Fruit fly (Drosophila melanogaster) whole organism, prepupa: ENCODE measurements around the gene kat-60L1.

Source experiments
- Blimp-1 ChIP-seq: fragments of 200-800 bp; sonication (Bioruptor generic); optimal IDR thresholded peaks from 3 replicates; lab custom pipeline; 2017; ENCODE audit warnings: missing biosample characterization, missing genetic modification characterization, mild to moderate bottlenecking, moderate library complexity, missing genetic modification reagents
- CG10631 ChIP-seq: fragments of 200-800 bp; sonication (Bioruptor generic); optimal IDR thresholded peaks from 2 replicates; lab custom pipeline; 2016; ENCODE audit warnings: missing biosample characterization, missing genetic modification characterization
- CG10669 ChIP-seq: fragments of 200-800 bp; sonication (Bioruptor generic); optimal IDR thresholded peaks from 3 replicates; lab custom pipeline; 2018; ENCODE audit warnings: missing biosample characterization, mild to moderate bottlenecking, missing genetic modification characterization, moderate library complexity
- CG11294 ChIP-seq: fragments of 200-800 bp; sonication (Bioruptor generic); IDR thresholded peaks from 2 replicates; pipeline ENCODE4 v1.3.6; 2022; ENCODE audit warnings: missing biosample characterization, missing genetic modification characterization
- CG11762 ChIP-seq: fragments of 200-800 bp; sonication (Bioruptor generic); optimal IDR thresholded peaks from 3 replicates; lab custom pipeline; 2016; ENCODE audit warnings: missing biosample characterization, missing genetic modification characterization; ENCODE audit not compliant: insufficient read depth
- CG11902 ChIP-seq: fragments of 200-800 bp; sonication (Bioruptor generic); optimal IDR thresholded peaks from 3 replicates; lab custom pipeline; 2016; ENCODE audit warnings: missing biosample characterization, missing genetic modification characterization
- CG15336 ChIP-seq: fragments of 200-800 bp; sonication (Bioruptor generic); IDR thresholded peaks from 2 replicates; pipeline ENCODE4 v1.3.6; 2022; ENCODE audit warnings: missing biosample characterization, missing genetic modification characterization
- CG16779 ChIP-seq: fragments of 200-800 bp; sonication (Bioruptor generic); optimal IDR thresholded peaks from 3 replicates; lab custom pipeline; 2017; ENCODE audit warnings: missing biosample characterization, mild to moderate bottlenecking, missing genetic modification characterization
- CG3032 ChIP-seq: fragments of 200-800 bp; optimal IDR thresholded peaks from 2 replicates; lab custom pipeline; 2019; ENCODE audit warnings: missing biosample characterization, mild to moderate bottlenecking, missing genetic modification characterization, moderate library complexity
- CG31627 ChIP-seq: fragments of 200-800 bp; sonication (Bioruptor generic); optimal IDR thresholded peaks from 3 replicates; lab custom pipeline; 2016; ENCODE audit warnings: missing biosample characterization, missing genetic modification characterization
- CG3919 ChIP-seq: fragments of 200-800 bp; sonication (Bioruptor generic); optimal IDR thresholded peaks from 3 replicates; lab custom pipeline; 2016; ENCODE audit warnings: missing biosample characterization, missing genetic modification characterization
- CG4318 ChIP-seq: fragments of 200-800 bp; sonication (Bioruptor generic); optimal IDR thresholded peaks from 3 replicates; lab custom pipeline; 2017; ENCODE audit warnings: missing biosample characterization, mild to moderate bottlenecking, missing genetic modification characterization
- CG6163 ChIP-seq: fragments of 200-800 bp; sonication (Bioruptor generic); IDR thresholded peaks from 3 replicates; pipeline ENCODE4 v1.3.6; 2022; ENCODE audit warnings: missing biosample characterization, missing genetic modification characterization
- CG6792 ChIP-seq: fragments of 200-800 bp; sonication (Bioruptor generic); optimal IDR thresholded peaks from 3 replicates; lab custom pipeline; 2016; ENCODE audit warnings: missing biosample characterization, missing genetic modification characterization
- CG6808 ChIP-seq: fragments of 200-800 bp; sonication (Bioruptor generic); optimal IDR thresholded peaks from 3 replicates; lab custom pipeline; 2017; ENCODE audit warnings: missing biosample characterization, missing genetic modification characterization, mild to moderate bottlenecking, moderate library complexity, missing genetic modification reagents
- CG6854 ChIP-seq: fragments of 200-800 bp; sonication (Bioruptor generic); optimal IDR thresholded peaks from 2 replicates; lab custom pipeline; 2017; ENCODE audit warnings: missing biosample characterization, mild to moderate bottlenecking, missing genetic modification characterization
- CG7368 ChIP-seq: fragments of 200-800 bp; sonication (Bioruptor generic); optimal IDR thresholded peaks from 3 replicates; lab custom pipeline; 2016; ENCODE audit warnings: missing biosample characterization, missing genetic modification characterization
- CG8119 ChIP-seq: fragments of 200-800 bp; sonication (Bioruptor generic); IDR thresholded peaks from 3 replicates; pipeline ENCODE4 v1.3.6; 2022; ENCODE audit warnings: missing biosample characterization, missing genetic modification characterization
- CG8632 ChIP-seq: fragments of 200-800 bp; sonication (Bioruptor generic); optimal IDR thresholded peaks from 3 replicates; lab custom pipeline; 2016; ENCODE audit warnings: missing biosample characterization, missing genetic modification characterization
- Eip75B ChIP-seq: fragments of 200-800 bp; sonication (Bioruptor generic); optimal IDR thresholded peaks from 3 replicates; lab custom pipeline; 2016; ENCODE audit warnings: missing biosample characterization, missing genetic modification characterization
- Gug ChIP-seq: fragments of 200-800 bp; sonication (Bioruptor generic); IDR thresholded peaks from 2 replicates; pipeline ENCODE4 v1.3.6; 2022; ENCODE audit warnings: missing biosample characterization, missing genetic modification characterization
- Hr38 ChIP-seq: sonication (Bioruptor generic); optimal IDR thresholded peaks from 2 replicates; lab custom pipeline; 2016; ENCODE audit warnings: missing biosample characterization, missing genetic modification characterization
- Hr39 ChIP-seq: fragments of 200-800 bp; sonication (Bioruptor generic); optimal IDR thresholded peaks from 2 replicates; lab custom pipeline; 2016; ENCODE audit warnings: missing biosample characterization, missing genetic modification characterization
- Hr4 ChIP-seq: fragments of 200-800 bp; sonication (Bioruptor generic); optimal IDR thresholded peaks from 3 replicates; lab custom pipeline; 2016; ENCODE audit warnings: missing biosample characterization, missing genetic modification characterization
- Lpt ChIP-seq: fragments of 200-800 bp; sonication (Bioruptor generic); optimal IDR thresholded peaks from 3 replicates; lab custom pipeline; 2016; ENCODE audit warnings: missing biosample characterization, missing genetic modification characterization
- Met ChIP-seq: fragments of 200-800 bp; sonication (Bioruptor generic); optimal IDR thresholded peaks from 3 replicates; lab custom pipeline; 2016; ENCODE audit warnings: missing biosample characterization, missing genetic modification characterization
- OdsH ChIP-seq: fragments of 200-800 bp; sonication (Bioruptor generic); optimal IDR thresholded peaks from 3 replicates; lab custom pipeline; 2016; ENCODE audit warnings: missing biosample characterization, missing genetic modification characterization
- Smox ChIP-seq: fragments of 200-800 bp; sonication (Bioruptor generic); optimal IDR thresholded peaks from 3 replicates; lab custom pipeline; 2016; ENCODE audit warnings: missing biosample characterization, missing genetic modification characterization
- Sox14 ChIP-seq: fragments of 200-800 bp; sonication (Bioruptor generic); optimal IDR thresholded peaks from 3 replicates; lab custom pipeline; 2016; ENCODE audit warnings: missing biosample characterization, missing genetic modification characterization
- Sox15 ChIP-seq: fragments of 200-800 bp; sonication (Bioruptor generic); optimal IDR thresholded peaks from 3 replicates; lab custom pipeline; 2016; ENCODE audit warnings: missing biosample characterization, missing genetic modification characterization
- achi ChIP-seq: fragments of 200-800 bp; sonication (Bioruptor generic); optimal IDR thresholded peaks from 3 replicates; lab custom pipeline; 2016; ENCODE audit warnings: missing biosample characterization, missing genetic modification characterization
- acj6 ChIP-seq: fragments of 200-800 bp; sonication (Bioruptor generic); optimal IDR thresholded peaks from 3 replicates; lab custom pipeline; 2016; ENCODE audit warnings: missing biosample characterization, missing genetic modification characterization
- cyc ChIP-seq: fragments of 200-800 bp; sonication (Bioruptor generic); optimal IDR thresholded peaks from 3 replicates; lab custom pipeline; 2016; ENCODE audit warnings: missing biosample characterization, missing genetic modification characterization
- dac ChIP-seq: fragments of 200-800 bp; sonication (Bioruptor generic); optimal IDR thresholded peaks from 2 replicates; lab custom pipeline; 2017; ENCODE audit warnings: missing biosample characterization, mild to moderate bottlenecking, missing genetic modification characterization
- dsx ChIP-seq: fragments of 200-800 bp; optimal IDR thresholded peaks from 3 replicates; lab custom pipeline; 2019; ENCODE audit warnings: missing biosample characterization, mild to moderate bottlenecking, missing genetic modification characterization, moderate library complexity; ENCODE audit not compliant: poor library complexity, severe bottlenecking
- esn ChIP-seq: fragments of 200-800 bp; sonication (Bioruptor generic); optimal IDR thresholded peaks from 2 replicates; lab custom pipeline; 2016; ENCODE audit warnings: missing biosample characterization, mild to moderate bottlenecking, missing genetic modification characterization, moderate library complexity
- fd59A ChIP-seq: fragments of 200-800 bp; sonication (Bioruptor generic); optimal IDR thresholded peaks from 2 replicates; lab custom pipeline; 2017; ENCODE audit warnings: missing biosample characterization, mild to moderate bottlenecking, missing genetic modification characterization, missing genetic modification reagents
- lz ChIP-seq: fragments of 200-800 bp; sonication (Bioruptor generic); optimal IDR thresholded peaks from 3 replicates; lab custom pipeline; 2016; ENCODE audit warnings: missing biosample characterization, missing genetic modification characterization
- net ChIP-seq: fragments of 200-800 bp; sonication (Bioruptor generic); optimal IDR thresholded peaks from 3 replicates; lab custom pipeline; 2016; ENCODE audit warnings: missing biosample characterization, missing genetic modification characterization
- salr ChIP-seq, 2 experiments: fragments of 200-800 bp; sonication (Bioruptor generic); optimal IDR thresholded peaks; 3 replicates each; lab custom pipeline; 2016 to 2018; ENCODE audit warnings: missing biosample characterization in 2 of 2, missing genetic modification characterization in 2 of 2, mild to moderate bottlenecking in 1 of 2
- spab ChIP-seq: fragments of 200-800 bp; sonication (Bioruptor generic); optimal IDR thresholded peaks from 2 replicates; lab custom pipeline; 2017; ENCODE audit warnings: missing biosample characterization, mild to moderate bottlenecking, missing genetic modification characterization, missing genetic modification reagents
- ss ChIP-seq, 2 experiments: fragments of 200-800 bp; sonication (Bioruptor generic); optimal IDR thresholded peaks; 2 replicates in 1 of 2; 3 replicates in 1 of 2; lab custom pipeline; 2017 to 2018; ENCODE audit warnings: mild to moderate bottlenecking in 2 of 2, missing biosample characterization in 2 of 2, missing genetic modification characterization in 2 of 2, moderate library complexity in 1 of 2
- svp ChIP-seq: fragments of 200-800 bp; sonication (Bioruptor generic); peaks from one replicate; lab custom pipeline; 2016; ENCODE audit warnings: missing biosample characterization, missing genetic modification characterization
- topi ChIP-seq: fragments of 200-800 bp; sonication (Bioruptor generic); optimal IDR thresholded peaks from 3 replicates; lab custom pipeline; 2016; ENCODE audit warnings: missing biosample characterization, missing genetic modification characterization

Gene kat-60L1

DNA sequence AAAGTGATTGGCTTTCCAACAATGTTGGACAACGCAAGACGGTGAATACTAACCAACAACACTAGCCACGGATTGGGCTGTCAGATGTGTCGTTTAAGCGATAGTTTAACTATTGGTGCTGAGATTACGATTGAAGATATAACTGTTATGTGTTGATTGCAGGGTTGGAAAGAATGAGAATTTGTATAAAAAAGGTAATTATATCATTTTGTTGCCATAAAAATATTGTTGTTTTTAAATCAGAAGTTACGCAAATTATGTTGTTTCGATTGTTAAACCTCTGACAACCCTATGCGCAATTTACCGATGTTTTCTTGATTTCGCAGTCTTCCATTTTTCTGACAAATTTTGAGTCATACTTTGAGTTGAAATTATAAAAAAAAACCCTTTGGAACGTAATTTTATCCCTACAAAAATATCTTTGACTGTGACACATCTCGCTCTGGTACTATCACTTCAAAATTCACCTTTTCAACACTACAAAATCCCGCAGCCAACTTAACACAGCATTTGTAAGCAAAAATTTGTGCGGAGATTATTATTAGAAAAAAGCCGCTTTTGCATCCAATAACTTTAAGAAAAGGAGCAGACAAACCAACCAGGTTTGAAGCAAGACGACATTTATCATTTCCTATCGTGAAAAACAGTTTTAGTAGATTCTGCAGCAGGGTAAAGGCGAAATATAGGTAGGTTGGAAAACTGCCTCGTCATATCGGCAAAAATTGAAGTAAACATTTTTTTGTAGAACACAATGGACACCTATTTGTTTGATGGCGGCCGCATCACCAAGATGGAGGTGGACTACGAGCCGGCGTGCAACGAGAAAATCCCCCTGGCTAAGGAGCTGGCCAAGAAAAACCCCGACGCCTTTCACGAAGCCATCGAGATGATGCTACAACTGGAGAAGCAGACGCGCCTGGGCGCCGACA lies 7.7 kb downstream of the kat-60L1 start, which contains the start of the genes Hat1 and Rpn5 (continued):
- TF ChIP-seq CG3032 (tag; lab: Kevin White, UChicago): peak; percentile 67
- peak; percentile 59 for TF ChIP-seq Gug (GFP tag; lab: Robert Waterston, UW)
- TF ChIP-seq Hr4 (GFP tag; lab: Kevin White, UChicago): peak; percentile 89
- TF ChIP-seq net (GFP tag; lab: Kevin White, UChicago): peak; percentile 67
- TF ChIP-seq salr (GFP tag; optimal IDR thresholded peaks at IDR 0.05; lab: Kevin White, UChicago): peak; percentile 55 to 92
- peak; percentile 92 for TF ChIP-seq Eip75B (GFP tag; lab: Kevin White, UChicago)
- TF ChIP-seq lz (GFP tag; lab: Kevin White, UChicago): peak; percentile 92
- peak; percentile 83 for TF ChIP-seq Sox15 (GFP tag; lab: Kevin White, UChicago)
- TF ChIP-seq Smox (GFP tag; lab: Kevin White, UChicago): peak; percentile 89
- peak; percentile 81 for TF ChIP-seq CG11902 (GFP tag; lab: Kevin White, UChicago)
- TF ChIP-seq Sox14 (GFP tag; lab: Kevin White, UChicago): peak; percentile 91
- peak; percentile 52; the same call in 1 of the 2 replicates for TF ChIP-seq CG11294 (GFP tag; lab: Robert Waterston, UW)
- peak; percentile 87 for TF ChIP-seq Met (GFP tag; lab: Kevin White, UChicago)
- peak; percentile 71 for TF ChIP-seq fd59A
- TF ChIP-seq CG16779 (tag; lab: Kevin White, UChicago): no peak
- peak; percentile 48 for TF ChIP-seq dac (GFP tag; lab: Kevin White, UChicago)
- peak; percentile 74 for TF ChIP-seq CG7368
- peak; percentile 92 for TF ChIP-seq esn (GFP tag; lab: Kevin White, UChicago)
- peak; percentile 91 for TF ChIP-seq topi
- TF ChIP-seq CG3919 (GFP tag; lab: Kevin White, UChicago): peak; percentile 86
- peak; percentile 92 for TF ChIP-seq cyc (GFP tag; lab: Kevin White, UChicago)
- peak; percentile 46 for TF ChIP-seq spab (GFP tag; lab: Kevin White, UChicago)
- peak; percentile 64 for TF ChIP-seq CG4318
- peak; percentile 86 for TF ChIP-seq CG6792
- peak; percentile 94 for TF ChIP-seq achi (GFP tag; lab: Kevin White, UChicago)
- peak; percentile 59 for TF ChIP-seq Lpt (GFP tag; lab: Kevin White, UChicago)
- peak; percentile 77 for TF ChIP-seq CG8632
- TF ChIP-seq OdsH (GFP tag; lab: Kevin White, UChicago): peak; percentile 92
- TF ChIP-seq CG10669: no peak
- peak; percentile 59 for TF ChIP-seq Blimp-1 (GFP tag; lab: Kevin White, UChicago)

DNA sequence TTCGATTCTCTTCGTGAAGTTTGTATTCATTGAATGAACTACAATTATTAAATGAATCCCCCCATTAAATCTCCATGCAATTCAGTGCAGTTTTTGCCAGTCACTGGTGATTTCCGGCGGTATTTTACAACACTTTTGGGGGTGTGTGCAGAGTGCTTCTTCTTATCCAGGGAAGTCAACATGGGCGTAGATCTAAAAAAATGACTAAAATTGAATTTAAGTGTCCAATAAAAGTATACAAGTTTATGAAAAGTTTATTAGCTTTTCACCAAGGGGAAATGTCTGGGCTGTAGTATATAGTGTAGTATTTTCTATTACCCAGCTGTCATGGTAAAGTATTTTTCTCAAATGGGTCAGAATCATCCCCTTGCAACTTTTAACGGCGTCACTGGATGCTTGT lies 9.9 kb downstream of the kat-60L1 start, which contains the start of gene Hpf1:
TSS of gene Hpf1 (plus strand) at position 383 of the 400 bp plus-strand sequence.
- TF ChIP-seq Hr4 (GFP tag; lab: Kevin White, UChicago) (peak; percentile 99), CG16779 (tag; lab: Kevin White, UChicago) (peak; percentile 98), Sox15 (GFP tag; lab: Kevin White, UChicago) (peak; percentile 99), Hr39 (GFP tag; lab: Kevin White, UChicago) (peak; percentile 99), dsx (GFP tag; lab: Kevin White, UChicago) (peak; percentile 97), CG3919 (GFP tag; lab: Kevin White, UChicago) (peak; percentile 99), CG10631 (GFP tag; lab: Kevin White, UChicago) (peak; percentile 99), Smox (GFP tag; lab: Kevin White, UChicago) (peak; percentile 99), svp (GFP tag; lab: Kevin White, UChicago) (peak; percentile 100), cyc (GFP tag; lab: Kevin White, UChicago) (peak; percentile 99), CG6163 (GFP tag; lab: Robert Waterston, UW) (peak; percentile 98), CG31627 (GFP tag; lab: Kevin White, UChicago) (peak; percentile 99), CG11902 (GFP tag; lab: Kevin White, UChicago) (peak; percentile 98), CG11294 (GFP tag; lab: Robert Waterston, UW) (peak; percentile 98), Hr38 (GFP tag; lab: Kevin White, UChicago) (peak; percentile 93), CG8119 (peak; percentile 98), Gug (GFP tag; lab: Robert Waterston, UW) (peak; percentile 98), CG6808 (peak; percentile 98), OdsH (GFP tag; lab: Kevin White, UChicago) (peak; percentile 100), CG6792 (peak; percentile 99), esn (GFP tag; lab: Kevin White, UChicago) (peak; percentile 100), Sox14 (GFP tag; lab: Kevin White, UChicago) (peak; percentile 99), CG3032 (tag; lab: Kevin White, UChicago) (peak; percentile 99), Lpt (GFP tag; lab: Kevin White, UChicago) (peak; percentile 99), Met (GFP tag; lab: Kevin White, UChicago) (peak; percentile 99), CG7368 (peak; percentile 99), CG11762 (GFP tag; lab: Kevin White, UChicago) (peak; percentile 99), salr (GFP tag; optimal IDR thresholded peaks at IDR 0.05; lab: Kevin White, UChicago) (peak; percentile 98 to 99), CG15336 (GFP tag; lab: Robert Waterston, UW) (peak; percentile 99), CG6854 (peak; percentile 98), acj6 (GFP tag; lab: Kevin White, UChicago) (peak; percentile 99), ss (GFP tag; optimal IDR thresholded peaks at IDR 0.05; lab: Kevin White, UChicago) (peak; percentile 95 to 98)
